Worm (Caenorhabditis elegans) whole organism, late embryonic: ENCODE measurements around the gene E02H1.6.

ENCODE experiments used
- ama-1 ChIP-seq: fragments of 150-350 bp; optimal IDR thresholded peaks from 2 replicates; lab custom pipeline; 2014
- ceh-31 ChIP-seq: sonication (generic microtip); optimal IDR thresholded peaks from 2 replicates; lab custom pipeline; 2016; ENCODE audit warnings: missing genetic modification characterization, missing compliant biosample characterization
- hlh-8 ChIP-seq: sonication (generic microtip); optimal IDR thresholded peaks from 2 replicates; lab custom pipeline; 2016; ENCODE audit warnings: missing genotype, missing genetic modification characterization, missing compliant biosample characterization

DNA sequence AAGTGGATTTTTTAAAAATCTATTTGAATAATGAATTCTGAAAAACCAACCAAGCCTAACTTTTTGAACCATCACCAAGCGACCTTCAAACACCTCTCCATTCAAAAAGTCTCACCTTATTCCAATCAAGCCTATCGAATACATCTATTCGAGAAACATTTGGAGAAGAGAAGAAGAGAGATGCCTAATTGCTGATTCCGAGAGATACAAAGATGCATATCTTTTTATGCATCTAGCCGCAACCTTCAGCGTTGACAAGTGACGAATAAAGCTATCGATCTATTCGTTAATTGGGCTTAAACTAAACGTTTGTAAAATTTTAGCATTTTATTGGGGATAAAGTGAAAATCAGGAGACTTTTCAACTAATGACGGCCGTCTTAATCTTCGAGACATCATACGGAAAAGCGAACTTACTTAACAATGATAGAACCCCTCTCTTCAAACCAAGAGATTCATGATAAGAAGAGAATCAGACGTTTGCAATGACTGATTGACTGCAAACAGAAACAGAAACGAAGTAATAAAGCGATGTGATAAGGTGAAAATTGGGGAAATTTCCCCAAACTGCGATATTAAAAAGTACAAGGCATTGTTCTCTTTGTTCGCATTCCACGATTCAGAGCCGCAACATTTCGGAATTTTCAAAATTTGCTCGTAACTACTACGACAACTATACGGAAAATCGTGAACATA lies 48.6 kb downstream of the E02H1.6 start:
- TF ChIP-seq ceh-31: no peak
- no peak for TF ChIP-seq hlh-8 (tag; lab: Kevin White, UChicago)
- TF ChIP-seq ama-1 (lab: Kevin White, UChicago): no peak
